Fruit fly (Drosophila melanogaster) whole organism, prepupa: ENCODE measurements around the gene Hk.

Experiments
- Gug ChIP-seq: fragments of 200-800 bp; sonication (Bioruptor generic); IDR thresholded peaks from 2 replicates; pipeline ENCODE4 v1.3.6; 2022; ENCODE audit warnings: missing biosample characterization, missing genetic modification characterization
- Smox ChIP-seq: fragments of 200-800 bp; sonication (Bioruptor generic); optimal IDR thresholded peaks from 3 replicates; lab custom pipeline; 2016; ENCODE audit warnings: missing biosample characterization, missing genetic modification characterization
- Sox14 ChIP-seq: fragments of 200-800 bp; sonication (Bioruptor generic); optimal IDR thresholded peaks from 3 replicates; lab custom pipeline; 2016; ENCODE audit warnings: missing biosample characterization, missing genetic modification characterization
- Sox15 ChIP-seq: fragments of 200-800 bp; sonication (Bioruptor generic); optimal IDR thresholded peaks from 3 replicates; lab custom pipeline; 2016; ENCODE audit warnings: missing biosample characterization, missing genetic modification characterization
- achi ChIP-seq: fragments of 200-800 bp; sonication (Bioruptor generic); optimal IDR thresholded peaks from 3 replicates; lab custom pipeline; 2016; ENCODE audit warnings: missing biosample characterization, missing genetic modification characterization
- cyc ChIP-seq: fragments of 200-800 bp; sonication (Bioruptor generic); optimal IDR thresholded peaks from 3 replicates; lab custom pipeline; 2016; ENCODE audit warnings: missing biosample characterization, missing genetic modification characterization
- fd85E ChIP-seq: fragments of 200-800 bp; sonication (Bioruptor generic); optimal IDR thresholded peaks from 3 replicates; lab custom pipeline; 2016; ENCODE audit warnings: missing biosample characterization, missing genetic modification characterization
- pdm3 ChIP-seq: fragments of 200-800 bp; sonication (Bioruptor generic); optimal IDR thresholded peaks from 3 replicates; lab custom pipeline; 2016; ENCODE audit warnings: missing biosample characterization, missing genetic modification characterization
- spab ChIP-seq: fragments of 200-800 bp; sonication (Bioruptor generic); optimal IDR thresholded peaks from 2 replicates; lab custom pipeline; 2017; ENCODE audit warnings: missing biosample characterization, mild to moderate bottlenecking, missing genetic modification characterization, missing genetic modification reagents

DNA sequence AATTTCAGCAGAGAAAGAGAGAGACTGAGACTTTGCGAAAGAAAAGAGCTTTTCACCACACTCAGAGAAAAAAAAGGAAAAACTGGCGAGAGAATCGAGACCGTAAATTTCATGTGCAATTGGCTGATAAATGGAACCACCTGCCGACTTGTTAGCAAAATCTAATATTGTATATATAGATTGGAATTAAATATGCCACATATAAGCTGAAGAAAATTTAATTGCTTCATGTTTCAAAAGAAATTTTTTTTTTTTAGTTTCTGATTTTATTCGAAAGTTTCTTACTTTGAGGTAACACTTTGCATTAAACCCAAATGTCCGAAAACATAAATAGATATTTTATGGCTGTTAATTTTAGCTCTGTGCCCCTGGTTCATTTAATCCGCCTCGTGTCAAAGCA, 18.5 kb downstream of the Hk start:
- TF ChIP-seq Gug (no peak), fd85E (GFP tag; lab: Kevin White, UChicago) (no peak), Sox14 (GFP tag; lab: Kevin White, UChicago) (no peak), spab (GFP tag; lab: Kevin White, UChicago) (no peak), Sox15 (no peak), cyc (GFP tag; lab: Kevin White, UChicago) (no peak), pdm3 (GFP tag; lab: Kevin White, UChicago) (no peak), achi (no peak), Smox (no peak)
